Worm (Caenorhabditis elegans) whole organism, L4 larva: ENCODE data around the gene yif-1.
A peak's percentile ranks its signal among the peaks of the same experiment; 100 is the strongest.

Experiments used
- F10B5.3 ChIP-seq: sonication (generic microtip); optimal IDR thresholded peaks from 2 replicates; lab custom pipeline; 2016; ENCODE audit warnings: mild to moderate bottlenecking, missing genetic modification characterization, missing compliant biosample characterization
- F44E2.7 ChIP-seq: fragments of 200-800 bp; sonication (Bioruptor generic); IDR thresholded peaks from 2 replicates; pipeline ENCODE4 v2.1.2; 2022; ENCODE audit warnings: missing genetic modification characterization, missing compliant biosample characterization
- F49E8.2 ChIP-seq: sonication (generic microtip); optimal IDR thresholded peaks from 2 replicates; lab custom pipeline; 2016; ENCODE audit warnings: missing compliant biosample characterization, mild to moderate bottlenecking, missing genetic modification characterization, borderline replicate concordance
- R02D3.7 ChIP-seq: fragments of 150-350 bp; sonication (generic microtip); optimal IDR thresholded peaks from 3 replicates; lab custom pipeline; 2014; ENCODE audit warnings: missing biosample characterization, missing genetic modification characterization
- T26A8.4 ChIP-seq: fragments of 200-800 bp; sonication (Bioruptor generic); IDR thresholded peaks from 2 replicates; pipeline ENCODE4 v1.3.6; 2022; ENCODE audit warnings: missing genetic modification characterization, missing compliant biosample characterization
- Y105C5A.15 ChIP-seq: fragments of 200-800 bp; sonication (Bioruptor generic); IDR thresholded peaks from 2 replicates; pipeline ENCODE4 v1.3.6; 2022; ENCODE audit warnings: missing genetic modification characterization, missing compliant biosample characterization
- Y48G9A.11 ChIP-seq: fragments of 200-800 bp; sonication (Bioruptor generic); IDR thresholded peaks from 2 replicates; pipeline ENCODE4 v1.3.6; 2022; ENCODE audit warnings: missing genetic modification reagents, missing genetic modification characterization, missing compliant biosample characterization
- Y5F2A.4 ChIP-seq: fragments of 200-800 bp; sonication (Bioruptor generic); optimal IDR thresholded peaks from 2 replicates; lab custom pipeline; 2018; ENCODE audit warnings: mild to moderate bottlenecking, missing genetic modification characterization, missing compliant biosample characterization
- ZK337.2 ChIP-seq: fragments of 200-800 bp; sonication (Bioruptor generic); IDR thresholded peaks from 2 replicates; pipeline ENCODE4 v1.3.6; 2022; ENCODE audit warnings: missing genetic modification reagents, missing genetic modification characterization, missing compliant biosample characterization
- aha-1 ChIP-seq: fragments of 150-350 bp; peaks from one replicate; lab custom pipeline; 2014; ENCODE audit warnings: missing biosample characterization, missing genetic modification characterization
- arid-1 ChIP-seq: fragments of 200-800 bp; sonication (Bioruptor generic); conservative IDR thresholded peaks from 2 replicates; pipeline ENCODE4 v1.3.6; 2022; ENCODE audit warnings: missing genetic modification reagents, missing genetic modification characterization, missing compliant biosample characterization
- ceh-20 ChIP-seq: fragments of 200-800 bp; sonication (Bioruptor generic); IDR thresholded peaks from 2 replicates; pipeline ENCODE4 v1.3.6; 2022; ENCODE audit warnings: missing genetic modification reagents, missing genetic modification characterization, missing compliant biosample characterization
- ceh-28 ChIP-seq: fragments of 150-350 bp; optimal IDR thresholded peaks from 2 replicates; lab custom pipeline; 2014; ENCODE audit warnings: missing biosample characterization, missing genetic modification reagents, missing genetic modification characterization
- ceh-32 ChIP-seq: sonication (generic microtip); optimal IDR thresholded peaks from 2 replicates; lab custom pipeline; 2016; ENCODE audit warnings: mild to moderate bottlenecking, missing genetic modification characterization, missing compliant biosample characterization; ENCODE audit not compliant: poor library complexity
- ceh-62 ChIP-seq: sonication (generic microtip); optimal IDR thresholded peaks from 2 replicates; lab custom pipeline; 2017; ENCODE audit warnings: missing biosample characterization, missing genetic modification characterization
- ceh-82 ChIP-seq: sonication (generic microtip); optimal IDR thresholded peaks from 2 replicates; lab custom pipeline; 2017; ENCODE audit warnings: missing biosample characterization, missing genetic modification characterization
- ces-1 ChIP-seq: fragments of 150-350 bp; sonication (generic microtip); optimal IDR thresholded peaks from 4 replicates; lab custom pipeline; 2014; ENCODE audit warnings: missing biosample characterization, missing genetic modification reagents, missing genetic modification characterization
- daf-16 ChIP-seq, 3 experiments: sonication (generic microtip); optimal IDR thresholded peaks; 2 replicates each; lab custom pipeline; 2016 to 2017; ENCODE audit warnings: missing genetic modification characterization in 3 of 3, missing genetic modification reagents in 3 of 3, mild to moderate bottlenecking in 2 of 3, missing compliant biosample characterization in 2 of 3, missing biosample characterization in 1 of 3, moderate library complexity in 1 of 3
- dmd-6 ChIP-seq: fragments of 200-800 bp; sonication (Bioruptor generic); IDR thresholded peaks from 2 replicates; pipeline ENCODE4 v1.3.6; 2022; ENCODE audit warnings: missing genetic modification reagents, missing genetic modification characterization, missing compliant biosample characterization
- dmd-8 ChIP-seq: fragments of 200-800 bp; sonication (Bioruptor generic); IDR thresholded peaks from 2 replicates; pipeline ENCODE4 v1.3.6; 2022; ENCODE audit warnings: missing genetic modification characterization, missing compliant biosample characterization
- dve-1 ChIP-seq: sonication (generic microtip); optimal IDR thresholded peaks from 2 replicates; lab custom pipeline; 2017; ENCODE audit warnings: antibody characterized with exemption, mild to moderate bottlenecking, missing genetic modification characterization, missing compliant biosample characterization; ENCODE audit not compliant: insufficient read depth
- egl-43 ChIP-seq: fragments of 200-800 bp; sonication (Bioruptor generic); IDR thresholded peaks from 2 replicates; pipeline ENCODE4 v1.3.6; 2022; ENCODE audit warnings: missing genetic modification reagents, missing genetic modification characterization, missing compliant biosample characterization
- fkh-10 ChIP-seq: fragments of 150-350 bp; optimal IDR thresholded peaks from 2 replicates; lab custom pipeline; 2014; ENCODE audit warnings: missing biosample characterization, missing genetic modification reagents, missing genetic modification characterization
- fos-1 ChIP-seq: fragments of 150-350 bp; optimal IDR thresholded peaks from 2 replicates; lab custom pipeline; 2014; ENCODE audit warnings: missing biosample characterization, missing genetic modification characterization
- hlh-11 ChIP-seq: fragments of 200-800 bp; sonication (Bioruptor generic); optimal IDR thresholded peaks from 2 replicates; lab custom pipeline; 2018; ENCODE audit warnings: mild to moderate bottlenecking, missing genetic modification characterization, missing compliant biosample characterization
- hmg-1.1 ChIP-seq: fragments of 200-800 bp; sonication (Bioruptor generic); IDR thresholded peaks from 2 replicates; pipeline ENCODE4 v1.3.6; 2022; ENCODE audit warnings: missing genetic modification reagents, missing genetic modification characterization, missing compliant biosample characterization
- lim-7 ChIP-seq: fragments of 200-800 bp; sonication (Bioruptor generic); IDR thresholded peaks from 2 replicates; pipeline ENCODE4 v1.3.6; 2022; ENCODE audit warnings: missing genetic modification characterization, missing compliant biosample characterization
- lin-13 ChIP-seq: fragments of 150-350 bp; optimal IDR thresholded peaks from 2 replicates; lab custom pipeline; 2014; ENCODE audit warnings: missing biosample characterization, missing genetic modification reagents, missing genetic modification characterization
- lin-39 ChIP-seq: fragments of 150-350 bp; optimal IDR thresholded peaks from 2 replicates; lab custom pipeline; 2014; ENCODE audit warnings: missing biosample characterization, missing genetic modification reagents, missing genetic modification characterization
- lir-3 ChIP-seq: sonication (generic microtip); optimal IDR thresholded peaks from 2 replicates; lab custom pipeline; 2016; ENCODE audit warnings: mild to moderate bottlenecking, missing genetic modification characterization, missing compliant biosample characterization
- lsy-2 ChIP-seq, 2 experiments: fragments of 150-350 bp in 1 of 2; sonication (generic microtip) in 1 of 2; optimal IDR thresholded peaks; 2 replicates each; lab custom pipeline; 2014 to 2017; ENCODE audit warnings: missing biosample characterization in 2 of 2, missing genetic modification characterization in 2 of 2
- madf-9 ChIP-seq: fragments of 200-800 bp; sonication (Bioruptor generic); conservative IDR thresholded peaks from 2 replicates; pipeline ENCODE4 v1.3.6; 2022; ENCODE audit warnings: missing genetic modification reagents, missing genetic modification characterization, missing compliant biosample characterization
- mxl-2 ChIP-seq: fragments of 200-800 bp; sonication (Bioruptor generic); conservative IDR thresholded peaks from 2 replicates; pipeline ENCODE4 v1.3.6; 2022; ENCODE audit warnings: missing genetic modification reagents, missing genetic modification characterization, missing compliant biosample characterization
- mxl-3 ChIP-seq: fragments of 200-800 bp; sonication (Bioruptor generic); optimal IDR thresholded peaks from 2 replicates; lab custom pipeline; 2018; ENCODE audit warnings: mild to moderate bottlenecking, missing genetic modification characterization, missing compliant biosample characterization
- nhr-10 ChIP-seq: fragments of 150-350 bp; optimal IDR thresholded peaks from 2 replicates; lab custom pipeline; 2014; ENCODE audit warnings: missing biosample characterization, missing genetic modification characterization
- nhr-237 ChIP-seq: sonication (generic microtip); optimal IDR thresholded peaks from 2 replicates; lab custom pipeline; 2017; ENCODE audit warnings: missing biosample characterization, missing genetic modification characterization
- nhr-25 ChIP-seq: sonication (generic microtip); optimal IDR thresholded peaks from 2 replicates; lab custom pipeline; 2017; ENCODE audit warnings: missing genetic modification characterization, mild to moderate bottlenecking, missing compliant biosample characterization, antibody characterized with exemption, moderate library complexity, borderline replicate concordance; ENCODE audit not compliant: insufficient read depth
- nhr-28 ChIP-seq: fragments of 150-350 bp; optimal IDR thresholded peaks from 2 replicates; lab custom pipeline; 2014; ENCODE audit warnings: missing biosample characterization, missing genetic modification characterization
- nhr-41 ChIP-seq: fragments of 200-800 bp; sonication (Bioruptor generic); IDR thresholded peaks from 2 replicates; pipeline ENCODE4 v1.3.6; 2022; ENCODE audit warnings: missing genetic modification reagents, missing genetic modification characterization, missing compliant biosample characterization
- nhr-48 ChIP-seq: sonication (generic microtip); optimal IDR thresholded peaks from 2 replicates; lab custom pipeline; 2016; ENCODE audit warnings: mild to moderate bottlenecking, missing genetic modification characterization, missing compliant biosample characterization
- nhr-76 ChIP-seq: fragments of 150-350 bp; optimal IDR thresholded peaks from 2 replicates; lab custom pipeline; 2014; ENCODE audit warnings: missing biosample characterization, missing genetic modification characterization
- nhr-77 ChIP-seq: fragments of 150-350 bp; optimal IDR thresholded peaks from 2 replicates; lab custom pipeline; 2014; ENCODE audit warnings: missing biosample characterization, missing genetic modification characterization
- php-3 ChIP-seq: fragments of 200-800 bp; sonication (Bioruptor generic); IDR thresholded peaks from 2 replicates; pipeline ENCODE4 v1.3.6; 2022; ENCODE audit warnings: missing genetic modification reagents, missing genetic modification characterization, missing compliant biosample characterization
- sdz-12 ChIP-seq: fragments of 200-800 bp; sonication (Bioruptor generic); optimal IDR thresholded peaks from 2 replicates; lab custom pipeline; 2018; ENCODE audit warnings: mild to moderate bottlenecking, missing genetic modification characterization, missing compliant biosample characterization
- skn-1 ChIP-seq: fragments of 150-350 bp; optimal IDR thresholded peaks from 2 replicates; lab custom pipeline; 2014; ENCODE audit warnings: missing biosample characterization, missing genetic modification characterization
- snpc-1.2 ChIP-seq: fragments of 200-800 bp; sonication (Bioruptor generic); IDR thresholded peaks from 2 replicates; pipeline ENCODE4 v1.3.6; 2022; ENCODE audit warnings: missing genetic modification reagents, missing genetic modification characterization, missing compliant biosample characterization
- snpc-4 ChIP-seq: fragments of 150-350 bp; optimal IDR thresholded peaks from 2 replicates; lab custom pipeline; 2014; ENCODE audit warnings: missing biosample characterization, missing genetic modification characterization
- spr-3 ChIP-seq: fragments of 200-800 bp; sonication (Bioruptor generic); optimal IDR thresholded peaks from 2 replicates; lab custom pipeline; 2018; ENCODE audit warnings: mild to moderate bottlenecking, missing genetic modification characterization, missing compliant biosample characterization
- tag-97 ChIP-seq: fragments of 200-800 bp; sonication (Bioruptor generic); IDR thresholded peaks from 2 replicates; pipeline ENCODE4 v1.3.6; 2022; ENCODE audit warnings: missing genetic modification characterization, missing compliant biosample characterization
- unc-130 ChIP-seq: sonication (generic microtip); optimal IDR thresholded peaks from 2 replicates; lab custom pipeline; 2016; ENCODE audit warnings: missing genetic modification reagents, missing genetic modification characterization, missing compliant biosample characterization
- zip-11 ChIP-seq: fragments of 200-800 bp; sonication (Bioruptor generic); IDR thresholded peaks from 2 replicates; pipeline ENCODE4 v1.3.6; 2022; ENCODE audit warnings: missing genetic modification characterization, missing compliant biosample characterization
- ztf-11 ChIP-seq: fragments of 150-350 bp; optimal IDR thresholded peaks from 2 replicates; lab custom pipeline; 2014; ENCODE audit warnings: missing biosample characterization, missing genetic modification characterization

The yif-1 gene

ce11 chrV:10036275-10036674 is 18.4 kb downstream of the yif-1 start, which contains the start of gene T06E8.2 (continued):
- no peak for TF ChIP-seq F10B5.3
- TF ChIP-seq nhr-25 (tag; lab: Kevin White, UChicago), result no peak
- TF ChIP-seq Y48G9A.11 (GFP tag; lab: Robert Waterston, UW), result no peak
- TF ChIP-seq mxl-2 (GFP tag; lab: Robert Waterston, UW), result no peak
- TF ChIP-seq spr-3, result no peak
- TF ChIP-seq lir-3, result no peak
- no peak for TF ChIP-seq ZK337.2
- no peak for TF ChIP-seq R02D3.7 (tag; lab: Kevin White, UChicago)
- 0 out of 2 replicates have a peak, but pooled peaks have one; percentile 31 for TF ChIP-seq madf-9 (GFP tag; lab: Robert Waterston, UW)
- no peak for TF ChIP-seq tag-97
- TF ChIP-seq T26A8.4, result 0 out of 2 replicates have a peak, but pooled peaks have one; percentile 24
- no peak for TF ChIP-seq nhr-77 (tag; lab: Kevin White, UChicago)
- no peak for TF ChIP-seq nhr-41 (GFP tag; lab: Robert Waterston, UW)
- TF ChIP-seq dmd-8 (GFP tag; lab: Robert Waterston, UW), result no peak
- peak; percentile 79 for TF ChIP-seq mxl-3 (GFP tag; lab: Kevin White, UChicago)
- no peak for TF ChIP-seq ztf-11 (tag; lab: Kevin White, UChicago)
- no peak for TF ChIP-seq ceh-32 (tag; lab: Kevin White, UChicago)
- no peak for TF ChIP-seq arid-1
- no peak for TF ChIP-seq unc-130 (GFP tag; lab: Kevin White, UChicago)
- no peak for TF ChIP-seq nhr-237
- TF ChIP-seq ceh-62 (tag; lab: Kevin White, UChicago), result no peak
- peak; percentile 47 for TF ChIP-seq nhr-28
- TF ChIP-seq ces-1, result no peak
- TF ChIP-seq nhr-76 (tag; lab: Kevin White, UChicago), result no peak
- TF ChIP-seq zip-11, result no peak
- TF ChIP-seq F44E2.7 (GFP tag; lab: Robert Waterston, UW), result no peak
- peak; percentile 14 for TF ChIP-seq nhr-48 (tag; lab: Kevin White, UChicago)
- TF ChIP-seq fkh-10 (GFP tag; lab: Kevin White, UChicago), result no peak
- TF ChIP-seq Y5F2A.4 (GFP tag; lab: Kevin White, UChicago), result no peak
- no peak for TF ChIP-seq ceh-28 (tag; lab: Kevin White, UChicago)
- no peak for TF ChIP-seq sdz-12 (GFP tag; lab: Kevin White, UChicago)
- TF ChIP-seq F49E8.2 (tag; lab: Kevin White, UChicago), result no peak
- TF ChIP-seq aha-1 (tag; lab: Kevin White, UChicago), result peak; percentile 35
- TF ChIP-seq egl-43 (GFP tag; lab: Robert Waterston, UW), result no peak
- TF ChIP-seq lim-7, result no peak
- peak; percentile 27; the same call in 1 of the 2 replicates for TF ChIP-seq hmg-1.1 (GFP tag; lab: Robert Waterston, UW)
- peak; percentile 69 for TF ChIP-seq dve-1
- no peak for TF ChIP-seq snpc-1.2 (GFP tag; lab: Robert Waterston, UW)
- no peak for TF ChIP-seq php-3 (GFP tag; lab: Robert Waterston, UW)
- TF ChIP-seq lsy-2 (tag; optimal IDR thresholded peaks at IDR 0.05; lab: Kevin White, UChicago), result peak in 1 of 2 experiments; percentile 54
- TF ChIP-seq ceh-20, result 0 out of 2 replicates have a peak, but pooled peaks have one; percentile 27
- peak; percentile 76 for TF ChIP-seq hlh-11 (tag; lab: Kevin White, UChicago)
- no peak for TF ChIP-seq lin-13
- no peak for TF ChIP-seq ceh-82
- no peak for TF ChIP-seq fos-1 (tag; lab: Kevin White, UChicago)
- TF ChIP-seq skn-1 (tag; lab: Kevin White, UChicago), result no peak
- TF ChIP-seq snpc-4 (tag; lab: Kevin White, UChicago), result no peak
- TF ChIP-seq nhr-10 (tag; lab: Kevin White, UChicago), result no peak
- peak; percentile 54 for TF ChIP-seq dmd-6 (GFP tag; lab: Robert Waterston, UW)
- no peak for TF ChIP-seq lin-39
- TF ChIP-seq Y105C5A.15, result no peak
- peak in 1 of 2 experiments; percentile 43 for TF ChIP-seq daf-16 (GFP tag; optimal IDR thresholded peaks at IDR 0.05; lab: Kevin White, UChicago)
- peak; percentile 39 for TF ChIP-seq daf-16 (tag; optimal IDR thresholded peaks at IDR 0.05; lab: Kevin White, UChicago)
